Worm (Caenorhabditis elegans) whole organism, mixed stage, embryonic: Measurements from ENCODE around the gene papl-1.

ENCODE experiments used
- elt-3 ChIP-seq: fragments of 150-350 bp; optimal IDR thresholded peaks from 2 replicates; lab custom pipeline; 2014; ENCODE audit warnings: missing biosample characterization, missing genetic modification characterization
- lin-13 ChIP-seq: fragments of 150-350 bp; optimal IDR thresholded peaks from 2 replicates; lab custom pipeline; 2014; ENCODE audit warnings: missing biosample characterization, missing genetic modification characterization
- nhr-237 ChIP-seq: fragments of 150-350 bp; optimal IDR thresholded peaks from 2 replicates; lab custom pipeline; 2014; ENCODE audit warnings: missing biosample characterization, missing genetic modification characterization
- nhr-28 ChIP-seq: fragments of 150-350 bp; optimal IDR thresholded peaks from 2 replicates; lab custom pipeline; 2014; ENCODE audit warnings: missing biosample characterization, missing genetic modification characterization
- pha-4 ChIP-seq: fragments of 150-350 bp; optimal IDR thresholded peaks from 2 replicates; lab custom pipeline; 2018; ENCODE audit warnings: missing biosample characterization, missing genetic modification reagents, missing genetic modification characterization
- sem-2 ChIP-seq: fragments of 200-800 bp; sonication (Bioruptor generic); optimal IDR thresholded peaks from 2 replicates; lab custom pipeline; 2018; ENCODE audit warnings: mild to moderate bottlenecking, missing genetic modification characterization, missing compliant biosample characterization
- snpc-4 ChIP-seq: fragments of 150-350 bp; optimal IDR thresholded peaks from 2 replicates; lab custom pipeline; 2014; ENCODE audit warnings: missing biosample characterization, missing genetic modification characterization
- unc-62 ChIP-seq: fragments of 150-350 bp; optimal IDR thresholded peaks from 2 replicates; lab custom pipeline; 2014; ENCODE audit warnings: missing biosample characterization, missing genetic modification reagents, missing genetic modification characterization

DNA sequence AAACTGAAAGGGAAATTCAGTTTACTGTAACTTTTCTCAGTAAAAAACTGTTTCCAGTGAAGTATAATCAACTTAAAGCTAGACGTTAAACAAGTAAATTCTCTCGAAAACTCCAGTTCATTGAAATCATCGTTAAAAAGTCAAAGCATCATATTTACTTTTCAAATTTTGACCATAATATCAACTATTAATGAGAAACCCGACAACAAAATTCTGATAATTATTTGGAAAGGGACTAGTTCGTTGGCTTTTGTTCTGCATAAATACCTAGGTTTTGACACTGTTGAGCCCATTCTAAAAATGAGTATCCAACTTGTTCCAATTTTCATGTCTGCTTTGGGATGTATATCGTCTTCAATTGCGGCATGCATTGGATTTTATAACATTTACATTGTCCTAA, 46.6 kb upstream of the papl-1 start, which contains the start of gene ZC443.7:
- TF ChIP-seq elt-3 (tag; lab: Kevin White, UChicago) (no peak), unc-62 (GFP tag; lab: Kevin White, UChicago) (no peak), pha-4 (tag; lab: Kevin White, UChicago) (no peak), lin-13 (tag; lab: Kevin White, UChicago) (no peak), snpc-4 (tag; lab: Kevin White, UChicago) (no peak), sem-2 (no peak), nhr-237 (no peak), nhr-28 (tag; lab: Kevin White, UChicago) (no peak)
